Fruit fly (Drosophila melanogaster): ENCODE data around the gene CG6813.

The CG6813 gene

dm6 chr3R:11615415-11616104 is 10.9 kb downstream of the CG6813 start (continued):
- TF ChIP-seq CG6163 (GFP tag; IDR thresholded peaks at IDR 0.05) (no peak), CG8119 (GFP tag; IDR thresholded peaks at IDR 0.05) (no peak), Eip93F (GFP tag; optimal IDR thresholded peaks at IDR 0.05) (no peak), Hr4 (GFP tag; optimal IDR thresholded peaks at IDR 0.05) (no peak), lz (GFP tag; optimal IDR thresholded peaks at IDR 0.05) (no peak), fkh (GFP tag; optimal IDR thresholded peaks at IDR 0.05) (no peak), Ets21C (GFP tag; optimal IDR thresholded peaks at IDR 0.05) (no peak), CG6854 (GFP tag; optimal IDR thresholded peaks at IDR 0.05) (peak; percentile 1)

dm6 chr3R:11614507-11614906 is 11.9 kb downstream of the CG6813 start:
- peak; percentile 52 for TF ChIP-seq Ets96B (tag; optimal IDR thresholded peaks at IDR 0.05)
- TF ChIP-seq CG10669 (GFP tag; optimal IDR thresholded peaks at IDR 0.05) = peak; percentile 52
- peak; percentile 26 for TF ChIP-seq Ets21C (GFP tag; optimal IDR thresholded peaks at IDR 0.05)
- TF ChIP-seq CG3919 (GFP tag; optimal IDR thresholded peaks at IDR 0.05) = peak; percentile 44
- peak; percentile 63 for TF ChIP-seq lz (GFP tag; optimal IDR thresholded peaks at IDR 0.05)
- peak; percentile 52 for TF ChIP-seq Smox (GFP tag; optimal IDR thresholded peaks at IDR 0.05)
- peak; percentile 49 for TF ChIP-seq vri (GFP tag; optimal IDR thresholded peaks at IDR 0.05)
- TF ChIP-seq CG9139 (GFP tag; optimal IDR thresholded peaks at IDR 0.05) = no peak
- TF ChIP-seq dsx (GFP tag; optimal IDR thresholded peaks at IDR 0.05; ENCODE audit: poor library complexity, severe bottlenecking) = peak; percentile 24
- TF ChIP-seq spab (GFP tag; optimal IDR thresholded peaks at IDR 0.05) = peak; percentile 22
- peak; percentile 62 for TF ChIP-seq esn (GFP tag; optimal IDR thresholded peaks at IDR 0.05)
- peak; percentile 30 for TF ChIP-seq CG6792 (GFP tag; optimal IDR thresholded peaks at IDR 0.05)
- peak; percentile 42 for TF ChIP-seq fd85E (GFP tag; optimal IDR thresholded peaks at IDR 0.05)
- peak; percentile 56 for TF ChIP-seq Eip75B (GFP tag; optimal IDR thresholded peaks at IDR 0.05)
- TF ChIP-seq salr (GFP tag; optimal IDR thresholded peaks at IDR 0.05) = no peak
- TF ChIP-seq CG31627 (GFP tag; optimal IDR thresholded peaks at IDR 0.05) = peak; percentile 50
- peak; percentile 8 for TF ChIP-seq CG8632 (GFP tag; optimal IDR thresholded peaks at IDR 0.05)
- TF ChIP-seq Blimp-1 (GFP tag; optimal IDR thresholded peaks at IDR 0.05) = peak; percentile 5
- peak; percentile 5 for TF ChIP-seq Sox15 (GFP tag; optimal IDR thresholded peaks at IDR 0.05)
- peak; percentile 86 for TF ChIP-seq svp (GFP tag)
- peak; percentile 37 for TF ChIP-seq cyc (GFP tag; optimal IDR thresholded peaks at IDR 0.05)
- peak; percentile 54 for TF ChIP-seq CG6808 (GFP tag; optimal IDR thresholded peaks at IDR 0.05)
- peak; percentile 25 for TF ChIP-seq Hr4 (GFP tag; optimal IDR thresholded peaks at IDR 0.05)
- TF ChIP-seq topi (GFP tag; optimal IDR thresholded peaks at IDR 0.05) = peak; percentile 56
- no peak for TF ChIP-seq net (GFP tag; optimal IDR thresholded peaks at IDR 0.05)
- peak; percentile 49 for TF ChIP-seq OdsH (GFP tag; optimal IDR thresholded peaks at IDR 0.05)
- TF ChIP-seq CG6163 (GFP tag; IDR thresholded peaks at IDR 0.05) = 0 out of 3 replicates have a peak, but pooled peaks have one; percentile 43
- no peak for TF ChIP-seq CG16779 (tag; optimal IDR thresholded peaks at IDR 0.05)
- TF ChIP-seq Sox14 (GFP tag; optimal IDR thresholded peaks at IDR 0.05) = peak; percentile 39
- peak; percentile 62 for TF ChIP-seq Sox102F (GFP tag; optimal IDR thresholded peaks at IDR 0.05)
- TF ChIP-seq CG15336 (GFP tag; IDR thresholded peaks at IDR 0.05) = peak; percentile 52
- TF ChIP-seq CG6276 (GFP tag; optimal IDR thresholded peaks at IDR 0.05) = peak; percentile 3
- no peak for TF ChIP-seq Hr38 (GFP tag; optimal IDR thresholded peaks at IDR 0.05)
- TF ChIP-seq Hr39 (GFP tag; optimal IDR thresholded peaks at IDR 0.05) = peak; percentile 66
- peak; percentile 7 for TF ChIP-seq CG10631 (GFP tag; optimal IDR thresholded peaks at IDR 0.05)
- peak; percentile 82 for TF ChIP-seq Eip78C (GFP tag)
- peak; percentile 28 for TF ChIP-seq CG3032 (tag; optimal IDR thresholded peaks at IDR 0.05)
- TF ChIP-seq CG8119 (GFP tag; IDR thresholded peaks at IDR 0.05) = no peak
- 0 out of 3 replicates have a peak, but pooled peaks have one; percentile 44 for TF ChIP-seq eg (GFP tag; IDR thresholded peaks at IDR 0.05)
- TF ChIP-seq ss (GFP tag; optimal IDR thresholded peaks at IDR 0.05) = peak; percentile 6 to 55
- no peak for TF ChIP-seq Lpt (GFP tag; optimal IDR thresholded peaks at IDR 0.05)
- no peak for TF ChIP-seq CG4318 (GFP tag; optimal IDR thresholded peaks at IDR 0.05)
- peak; percentile 56 for TF ChIP-seq CG32006 (GFP tag; optimal IDR thresholded peaks at IDR 0.05)
- TF ChIP-seq CG6854 (GFP tag; optimal IDR thresholded peaks at IDR 0.05) = no peak
- no peak for TF ChIP-seq CG1621 (tag; optimal IDR thresholded peaks at IDR 0.05)
- TF ChIP-seq Met (GFP tag; optimal IDR thresholded peaks at IDR 0.05) = peak; percentile 61
- no peak for TF ChIP-seq fkh (GFP tag; optimal IDR thresholded peaks at IDR 0.05)

All from whole organism, prepupa.